Fruit fly (Drosophila melanogaster) whole organism, prepupa: Measurements from ENCODE around the gene miple1.

Experiments
- Sox15 ChIP-seq: fragments of 200-800 bp; sonication (Bioruptor generic); optimal IDR thresholded peaks from 3 replicates; lab custom pipeline; 2016; ENCODE audit warnings: missing biosample characterization, missing genetic modification characterization
- achi ChIP-seq: fragments of 200-800 bp; sonication (Bioruptor generic); optimal IDR thresholded peaks from 3 replicates; lab custom pipeline; 2016; ENCODE audit warnings: missing biosample characterization, missing genetic modification characterization

dm6 chr3L:292146-292776 is 25.2 kb downstream of the miple1 start:
- TF ChIP-seq achi (GFP tag; lab: Kevin White, UChicago), result no peak
- TF ChIP-seq Sox15 (GFP tag; lab: Kevin White, UChicago), result no peak
